Worm (Caenorhabditis elegans): ENCODE measurements around the gene Y75B7AL.2.

- TF ChIP-seq mep-1 (tag; optimal IDR thresholded peaks at IDR 0.05) (no peak), unc-62 (GFP tag; optimal IDR thresholded peaks at IDR 0.05) (peak; percentile 71), ceh-39 (tag; optimal IDR thresholded peaks at IDR 0.05) (no peak), elt-1 (tag; optimal IDR thresholded peaks at IDR 0.05; ENCODE audit: borderline replicate concordance, insufficient read depth) (no peak), lin-13 (tag; optimal IDR thresholded peaks at IDR 0.05) (no peak)
These were observed 30.6 kb downstream of the Y75B7AL.2 start for ce11 chrV:1327317-1327716.

Data from whole organism, mixed stage, embryonic.